Worm (Caenorhabditis elegans) whole organism, young adult: ENCODE measurements around the gene nspb-1.
A peak's percentile ranks its signal among the peaks of the same experiment; 100 is the strongest.
"Not testable (repeated sequence)": the region's sequence is repeated elsewhere in the genome, so short reads cannot be mapped to it uniquely, and the experiment has no call there.

ENCODE experiments used
- B0336.3 ChIP-seq: fragments of 200-800 bp; sonication (Bioruptor generic); IDR thresholded peaks from 2 replicates; pipeline ENCODE4 v1.3.6; 2022; ENCODE audit warnings: missing genetic modification characterization, missing compliant biosample characterization
- F10E7.11 ChIP-seq: sonication (generic microtip); optimal IDR thresholded peaks from 2 replicates; lab custom pipeline; 2017; ENCODE audit warnings: mild to moderate bottlenecking, missing genetic modification characterization, moderate library complexity, missing compliant biosample characterization
- F22D6.2 ChIP-seq: sonication (generic microtip); optimal IDR thresholded peaks from 2 replicates; lab custom pipeline; 2016; ENCODE audit warnings: mild to moderate bottlenecking, missing genetic modification characterization, missing compliant biosample characterization
- F33H1.4 ChIP-seq: fragments of 200-800 bp; sonication (Bioruptor generic); IDR thresholded peaks from 2 replicates; pipeline ENCODE4 v1.3.6; 2022; ENCODE audit warnings: missing genetic modification reagents, missing genetic modification characterization, missing compliant biosample characterization
- F49E8.2 ChIP-seq: sonication (generic microtip); optimal IDR thresholded peaks from 3 replicates; lab custom pipeline; 2017; ENCODE audit warnings: missing genetic modification characterization, mild to moderate bottlenecking, missing compliant biosample characterization, antibody characterized with exemption, moderate library complexity; ENCODE audit not compliant: insufficient read depth
- F52B5.7 ChIP-seq: sonication (generic microtip); optimal IDR thresholded peaks from 2 replicates; lab custom pipeline; 2016; ENCODE audit warnings: mild to moderate bottlenecking, missing genetic modification characterization, missing compliant biosample characterization
- F55B11.4 ChIP-seq: sonication (generic microtip); optimal IDR thresholded peaks from 2 replicates; lab custom pipeline; 2016; ENCODE audit warnings: missing compliant biosample characterization, missing genetic modification characterization, borderline replicate concordance; ENCODE audit not compliant: insufficient read depth
- K11D2.4 ChIP-seq: fragments of 200-800 bp; sonication (Bioruptor generic); IDR thresholded peaks from 2 replicates; pipeline ENCODE4 v1.3.6; 2022; ENCODE audit warnings: missing genetic modification reagents, missing genetic modification characterization, missing compliant biosample characterization
- K12H6.12 ChIP-seq: fragments of 200-800 bp; sonication (Bioruptor generic); optimal IDR thresholded peaks from 2 replicates; lab custom pipeline; 2018; ENCODE audit warnings: mild to moderate bottlenecking, missing genetic modification characterization, missing compliant biosample characterization
- Y79H2A.3 ChIP-seq: fragments of 200-800 bp; sonication (Bioruptor generic); conservative IDR thresholded peaks from 2 replicates; pipeline ENCODE4 v1.3.6; 2022; ENCODE audit warnings: missing genetic modification reagents, missing genetic modification characterization, missing compliant biosample characterization
- ZK185.1 ChIP-seq: sonication (generic microtip); optimal IDR thresholded peaks from 2 replicates; lab custom pipeline; 2016; ENCODE audit warnings: mild to moderate bottlenecking, missing genetic modification characterization, missing compliant biosample characterization; ENCODE audit not compliant: poor library complexity, severe bottlenecking
- aptf-3 ChIP-seq: fragments of 200-800 bp; sonication (Bioruptor generic); IDR thresholded peaks from 2 replicates; pipeline ENCODE4 v1.3.6; 2022; ENCODE audit warnings: missing genetic modification characterization, missing compliant biosample characterization
- ceh-27 ChIP-seq: fragments of 200-800 bp; sonication (Bioruptor generic); optimal IDR thresholded peaks from 2 replicates; lab custom pipeline; 2018; ENCODE audit warnings: mild to moderate bottlenecking, missing genetic modification characterization, moderate library complexity, missing compliant biosample characterization
- ceh-91 ChIP-seq: fragments of 200-800 bp; sonication (Bioruptor generic); IDR thresholded peaks from 2 replicates; pipeline ENCODE4 v1.3.6; 2022; ENCODE audit warnings: missing genetic modification reagents, missing genetic modification characterization, missing compliant biosample characterization
- dpl-1 ChIP-seq: fragments of 150-350 bp; optimal IDR thresholded peaks from 2 replicates; lab custom pipeline; 2014; ENCODE audit warnings: missing biosample characterization, missing genetic modification reagents, missing genetic modification characterization
- efl-1 ChIP-seq: fragments of 150-350 bp; optimal IDR thresholded peaks from 2 replicates; lab custom pipeline; 2014; ENCODE audit warnings: missing biosample characterization, missing genetic modification reagents, missing genetic modification characterization
- gei-17 ChIP-seq: fragments of 200-800 bp; sonication (Bioruptor generic); optimal IDR thresholded peaks from 2 replicates; lab custom pipeline; 2018; ENCODE audit warnings: mild to moderate bottlenecking, missing genetic modification characterization, missing compliant biosample characterization
- him-1 ChIP-seq: sonication (generic microtip); optimal IDR thresholded peaks from 2 replicates; lab custom pipeline; 2016; ENCODE audit warnings: missing genotype, missing genetic modification reagents, missing genetic modification characterization, missing compliant biosample characterization
- hlh-12 ChIP-seq: sonication (generic microtip); optimal IDR thresholded peaks from 2 replicates; lab custom pipeline; 2016; ENCODE audit warnings: missing genetic modification characterization, missing compliant biosample characterization
- hlh-26 ChIP-seq: fragments of 200-800 bp; sonication (Bioruptor generic); conservative IDR thresholded peaks from 2 replicates; pipeline ENCODE4 v1.3.6; 2022; ENCODE audit warnings: missing genetic modification reagents, missing genetic modification characterization, missing compliant biosample characterization
- hsf-1 ChIP-seq: fragments of 200-800 bp; sonication (Bioruptor generic); IDR thresholded peaks from 2 replicates; pipeline ENCODE4 v1.3.6; 2022; ENCODE audit warnings: missing genetic modification reagents, missing genetic modification characterization, missing compliant biosample characterization
- lin-26 ChIP-seq: fragments of 200-800 bp; sonication (Bioruptor generic); IDR thresholded peaks from 2 replicates; pipeline ENCODE4 v1.3.6; 2022; ENCODE audit warnings: missing genetic modification reagents, missing genetic modification characterization, missing compliant biosample characterization
- lin-35 ChIP-seq, 3 experiments: fragments of 150-350 bp in 2 of 3; sonication (generic microtip) in 1 of 3; optimal IDR thresholded peaks; 2 replicates each; lab custom pipeline; 2014 to 2018; ENCODE audit warnings: missing biosample characterization in 3 of 3, missing genetic modification characterization in 3 of 3, missing genetic modification reagents in 3 of 3
- lin-40 ChIP-seq: sonication (generic microtip); optimal IDR thresholded peaks from 2 replicates; lab custom pipeline; 2016; ENCODE audit warnings: missing genetic modification characterization, mild to moderate bottlenecking, missing compliant biosample characterization, missing genotype, missing genetic modification reagents
- lin-54 ChIP-seq: fragments of 200-800 bp; sonication (Bioruptor generic); optimal IDR thresholded peaks from 2 replicates; lab custom pipeline; 2018; ENCODE audit warnings: mild to moderate bottlenecking, missing genetic modification characterization, missing compliant biosample characterization
- mcd-1 ChIP-seq: fragments of 200-800 bp; sonication (Bioruptor generic); IDR thresholded peaks from 2 replicates; pipeline ENCODE4 v1.3.6; 2022; ENCODE audit warnings: missing genetic modification reagents, missing genetic modification characterization, missing compliant biosample characterization
- mel-28 ChIP-seq: sonication (generic microtip); optimal IDR thresholded peaks from 2 replicates; lab custom pipeline; 2016; ENCODE audit warnings: borderline replicate concordance, mild to moderate bottlenecking, missing genetic modification characterization, missing compliant biosample characterization
- mxl-1 ChIP-seq: sonication (generic microtip); optimal IDR thresholded peaks from 2 replicates; lab custom pipeline; 2016; ENCODE audit warnings: missing genetic modification characterization, missing compliant biosample characterization
- nfya-1 ChIP-seq: sonication (generic microtip); optimal IDR thresholded peaks from 2 replicates; lab custom pipeline; 2017; ENCODE audit warnings: antibody characterized with exemption, missing compliant biosample characterization, missing genetic modification characterization, borderline replicate concordance; ENCODE audit not compliant: insufficient read depth
- nfyb-1 ChIP-seq: fragments of 200-800 bp; sonication (Bioruptor generic); IDR thresholded peaks from 2 replicates; pipeline ENCODE4 v1.3.6; 2022; ENCODE audit warnings: missing genetic modification reagents, missing genetic modification characterization, missing compliant biosample characterization
- nhr-27 ChIP-seq: fragments of 200-800 bp; sonication (Bioruptor generic); optimal IDR thresholded peaks from 2 replicates; lab custom pipeline; 2018; ENCODE audit warnings: mild to moderate bottlenecking, missing genetic modification characterization, moderate library complexity, missing compliant biosample characterization
- nhr-80 ChIP-seq: sonication (generic microtip); optimal IDR thresholded peaks from 2 replicates; lab custom pipeline; 2016; ENCODE audit warnings: missing genetic modification characterization, missing compliant biosample characterization
- rcor-1 ChIP-seq: fragments of 200-800 bp; sonication (Bioruptor generic); IDR thresholded peaks from 2 replicates; pipeline ENCODE4 v1.3.6; 2022; ENCODE audit warnings: missing genetic modification reagents, missing genetic modification characterization, missing compliant biosample characterization
- sea-2 ChIP-seq: fragments of 200-800 bp; sonication (Bioruptor generic); IDR thresholded peaks from 2 replicates; pipeline ENCODE4 v1.3.6; 2022; ENCODE audit warnings: missing genetic modification characterization, missing compliant biosample characterization
- snpc-1.3 ChIP-seq: sonication (generic microtip); optimal IDR thresholded peaks from 2 replicates; lab custom pipeline; 2017; ENCODE audit warnings: missing genetic modification characterization, mild to moderate bottlenecking, missing compliant biosample characterization, antibody characterized with exemption, moderate library complexity, missing genotype, missing genetic modification reagents; ENCODE audit not compliant: insufficient read depth
- snpc-3.4 ChIP-seq: sonication (generic microtip); optimal IDR thresholded peaks from 2 replicates; lab custom pipeline; 2017; ENCODE audit warnings: missing genetic modification characterization, mild to moderate bottlenecking, missing compliant biosample characterization, antibody characterized with exemption, moderate library complexity, missing genotype, missing genetic modification reagents
- snpc-4 ChIP-seq, 5 experiments: fragments of 150-350 bp in 1 of 5; sonication (generic microtip) in 4 of 5; optimal IDR thresholded peaks; 2 replicates each; lab custom pipeline; 2014 to 2018; ENCODE audit warnings: missing genetic modification characterization in 5 of 5, missing biosample characterization in 3 of 5, antibody characterized with exemption in 2 of 5, mild to moderate bottlenecking in 2 of 5, missing compliant biosample characterization in 2 of 5, missing genotype in 2 of 5, moderate library complexity in 2 of 5, missing genetic modification reagents in 1 of 5
- tbp1 ChIP-seq: fragments of 200-800 bp; sonication (Bioruptor generic); optimal IDR thresholded peaks from 2 replicates; lab custom pipeline; 2018; ENCODE audit warnings: mild to moderate bottlenecking, missing genetic modification characterization, missing compliant biosample characterization
- tbx-9 ChIP-seq: sonication (generic microtip); optimal IDR thresholded peaks from 2 replicates; lab custom pipeline; 2016; ENCODE audit warnings: borderline replicate concordance, missing genetic modification characterization, inconsistent platforms, missing compliant biosample characterization
- unc-130 ChIP-seq: sonication (generic microtip); optimal IDR thresholded peaks from 2 replicates; lab custom pipeline; 2016; ENCODE audit warnings: missing genetic modification reagents, missing genetic modification characterization, missing compliant biosample characterization
- ztf-22 ChIP-seq: fragments of 200-800 bp; sonication (Bioruptor generic); optimal IDR thresholded peaks from 2 replicates; lab custom pipeline; 2018; ENCODE audit warnings: mild to moderate bottlenecking, missing genetic modification characterization, moderate library complexity, missing compliant biosample characterization
- ztf-25 ChIP-seq: fragments of 200-800 bp; sonication (Bioruptor generic); IDR thresholded peaks from 2 replicates; pipeline ENCODE4 v1.3.6; 2022; ENCODE audit warnings: missing genetic modification reagents, missing genetic modification characterization, missing compliant biosample characterization

Gene nspb-1

ce11 chrIV:6595912-6596311 is 5.0 kb upstream of the nspb-1 start, which contains the start of gene F38A5.22:
Gene F38A5.22 (minus strand): TSS chrIV:6595940.
- TF ChIP-seq B0336.3 (no peak), F33H1.4 (GFP tag; lab: Robert Waterston, UW) (no peak), mxl-1 (tag; lab: Kevin White, UChicago) (no peak), hsf-1 (GFP tag; lab: Robert Waterston, UW) (no peak), dpl-1 (GFP tag; lab: Kevin White, UChicago) (no peak), K12H6.12 (tag; lab: Kevin White, UChicago) (no peak), snpc-3.4 (tag; lab: Kevin White, UChicago) (no peak), mel-28 (tag; lab: Kevin White, UChicago) (no peak), snpc-1.3 (tag; lab: Kevin White, UChicago) (no peak), gei-17 (GFP tag; lab: Kevin White, UChicago) (no peak), Y79H2A.3 (GFP tag; lab: Robert Waterston, UW) (no peak), aptf-3 (no peak), F52B5.7 (no peak)

DNA sequence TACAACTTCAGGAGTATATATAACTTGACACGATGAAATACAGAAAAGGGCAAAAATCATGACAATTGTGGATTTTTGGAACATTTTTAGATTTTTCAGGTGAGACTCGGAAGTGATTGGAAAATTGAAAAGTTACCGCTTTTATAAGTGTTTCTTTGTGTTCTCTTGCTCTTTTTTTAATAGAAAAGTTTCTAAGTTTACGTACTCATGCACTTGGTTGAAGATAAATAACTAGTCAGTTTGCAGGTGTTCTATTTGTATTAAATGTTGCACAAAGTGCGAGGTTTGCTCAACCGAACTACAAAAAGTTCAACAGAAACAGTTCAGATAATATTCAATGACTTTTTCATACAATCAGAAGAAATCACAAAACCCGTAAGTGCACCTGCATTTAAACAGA is 4.0 kb upstream of the nspb-1 start, which contains the start of gene nspb-3:
Gene nspb-3 (minus strand): TSS at position 101 of the 400 bp plus-strand sequence.
- not testable (repeated sequence) for TF ChIP-seq sea-2; F55B11.4 (tag; lab: Kevin White, UChicago); rcor-1 (GFP tag; lab: Robert Waterston, UW)

DNA sequence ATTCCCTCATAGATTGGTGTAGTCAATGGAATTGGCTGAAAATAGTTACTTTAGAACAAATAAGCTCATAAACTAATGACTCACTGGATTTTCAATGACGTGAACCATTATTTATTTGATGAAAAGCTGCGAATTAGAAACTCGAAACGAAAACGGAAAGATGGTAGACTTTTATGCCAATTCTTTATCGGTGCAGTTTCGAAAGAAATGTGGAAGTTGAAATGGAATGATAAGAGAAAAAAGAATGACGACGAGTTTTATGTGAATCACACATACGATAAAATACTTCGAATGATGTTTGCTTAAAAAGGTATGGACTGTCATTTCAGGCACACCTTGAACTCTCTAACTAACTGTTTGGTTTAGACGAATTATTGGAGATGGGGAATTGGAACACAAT is 881 bp downstream of the nspb-1 start, which contains the start of the genes lec-11 and irld-7:
Gene lec-11 (minus strand): TSS at position 126 of the 400 bp plus-strand sequence.
Gene irld-7 (plus strand): TSS at position 332 of the 400 bp plus-strand sequence.
- TF ChIP-seq ztf-25 (no peak), tbp1 (GFP tag; lab: Kevin White, UChicago) (no peak), nhr-80 (tag; lab: Kevin White, UChicago) (peak; percentile 69), tbx-9 (no peak), ztf-22 (no peak), F22D6.2 (tag; lab: Kevin White, UChicago) (no peak), him-1 (tag; lab: Kevin White, UChicago) (no peak)

ce11 chrIV:6588080-6588613 is 2.8 kb downstream of the nspb-1 start:
- no peak for TF ChIP-seq nhr-80 (tag; lab: Kevin White, UChicago)
- no peak for TF ChIP-seq efl-1 (GFP tag; lab: Kevin White, UChicago)
- TF ChIP-seq snpc-4 (GFP tag; optimal IDR thresholded peaks at IDR 0.05; lab: Kevin White, UChicago), result no peak
- TF ChIP-seq snpc-4 (tag; optimal IDR thresholded peaks at IDR 0.05; lab: Kevin White, UChicago), result peak in 1 of 4 experiments; percentile 61
- TF ChIP-seq hlh-26 (GFP tag; lab: Robert Waterston, UW), result no peak
- no peak for TF ChIP-seq ztf-22
- no peak for TF ChIP-seq F52B5.7
- no peak for TF ChIP-seq K11D2.4 (GFP tag; lab: Robert Waterston, UW)
- no peak for TF ChIP-seq snpc-1.3 (tag; lab: Kevin White, UChicago)
- 0 out of 2 replicates have a peak, but pooled peaks have one; percentile 51 for TF ChIP-seq lin-26
- TF ChIP-seq ceh-91, result no peak
- TF ChIP-seq nfyb-1, result no peak
- peak in 1 of 3 experiments; percentile 21 for TF ChIP-seq lin-35 (GFP tag; optimal IDR thresholded peaks at IDR 0.05; lab: Kevin White, UChicago)
- TF ChIP-seq lin-40, result no peak
- TF ChIP-seq ZK185.1 (tag; lab: Kevin White, UChicago), result no peak
- TF ChIP-seq hlh-12 (tag; lab: Kevin White, UChicago), result no peak
- TF ChIP-seq ceh-27, result no peak
- TF ChIP-seq unc-130, result no peak
- no peak for TF ChIP-seq mcd-1 (GFP tag; lab: Robert Waterston, UW)
- no peak for TF ChIP-seq nhr-27 (tag; lab: Kevin White, UChicago)
- no peak for TF ChIP-seq F49E8.2
- no peak for TF ChIP-seq lin-54 (GFP tag; lab: Kevin White, UChicago)
- TF ChIP-seq F10E7.11, result no peak
- TF ChIP-seq nfya-1 (tag; lab: Kevin White, UChicago), result no peak
